Worm (Caenorhabditis elegans): Measurements from ENCODE around the gene F49H6.5.

F49H6.5 gene

ce11 chrV:17066634-17067033 lies 43.6 kb downstream of the F49H6.5 start:
- TF ChIP-seq lim-6 (tag; optimal IDR thresholded peaks at IDR 0.05) (no peak), dve-1 (tag; optimal IDR thresholded peaks at IDR 0.05) (no peak), nhr-232 (tag; optimal IDR thresholded peaks at IDR 0.05) (no peak), Y22D7AL.16 (tag; optimal IDR thresholded peaks at IDR 0.05) (no peak), hlh-30 (tag; optimal IDR thresholded peaks at IDR 0.05; ENCODE audit: insufficient read depth) (no peak), unc-55 (GFP tag; optimal IDR thresholded peaks at IDR 0.05) (no peak), ceh-34 (tag; optimal IDR thresholded peaks at IDR 0.05) (no peak), hlh-13 (GFP tag; optimal IDR thresholded peaks at IDR 0.05) (no peak), odd-2 (tag; optimal IDR thresholded peaks at IDR 0.05) (no peak), zip-5 (tag; optimal IDR thresholded peaks at IDR 0.05) (no peak), T23F11.4 (GFP tag; optimal IDR thresholded peaks at IDR 0.05) (no peak), ref-2 (tag; optimal IDR thresholded peaks at IDR 0.05) (no peak), dmd-4 (tag; optimal IDR thresholded peaks at IDR 0.05; ENCODE audit: borderline replicate concordance) (no peak), ceh-18 (tag; optimal IDR thresholded peaks at IDR 0.05) (no peak), gmeb-2 (tag; optimal IDR thresholded peaks at IDR 0.05) (no peak), C08G9.2 (tag; optimal IDR thresholded peaks at IDR 0.05) (no peak)

- TF ChIP-seq K09A11.1 (tag; optimal IDR thresholded peaks at IDR 0.05; ENCODE audit: insufficient read depth) (no peak), C38D4.7 (GFP tag; optimal IDR thresholded peaks at IDR 0.05) (no peak), hlh-13 (GFP tag; optimal IDR thresholded peaks at IDR 0.05) (no peak), unc-86 (tag; optimal IDR thresholded peaks at IDR 0.05) (no peak), T23F11.4 (GFP tag; optimal IDR thresholded peaks at IDR 0.05) (no peak), gmeb-2 (tag; optimal IDR thresholded peaks at IDR 0.05) (no peak), ets-4 (tag; optimal IDR thresholded peaks at IDR 0.05) (no peak), C08G9.2 (tag; optimal IDR thresholded peaks at IDR 0.05) (no peak), hlh-15 (tag; optimal IDR thresholded peaks at IDR 0.05) (no peak), ahr-1 (tag; optimal IDR thresholded peaks at IDR 0.05) (no peak), fax-1 (tag; optimal IDR thresholded peaks at IDR 0.05) (no peak), ceh-34 (tag; optimal IDR thresholded peaks at IDR 0.05) (no peak), che-1 (tag; optimal IDR thresholded peaks at IDR 0.05) (no peak), K02D7.2 (tag; optimal IDR thresholded peaks at IDR 0.05) (no peak), syd-9 (tag; optimal IDR thresholded peaks at IDR 0.05) (no peak), pax-1 (tag; optimal IDR thresholded peaks at IDR 0.05) (no peak), ceh-45 (GFP tag; IDR thresholded peaks at IDR 0.05) (no peak), ztf-16 (tag; optimal IDR thresholded peaks at IDR 0.05) (no peak), tbx-7 (tag; optimal IDR thresholded peaks at IDR 0.05) (no peak), ceh-30 (tag; optimal IDR thresholded peaks at IDR 0.05) (no peak)
Measured at ce11 chrV:17068839-17069238, 45.8 kb downstream of the F49H6.5 start, which contains the start of gene T05E12.8. Gene T05E12.8, plus strand, starts transcription at chrV:17069139.

- TF ChIP-seq lim-6 (tag; optimal IDR thresholded peaks at IDR 0.05) (no peak), ets-4 (tag; optimal IDR thresholded peaks at IDR 0.05) (no peak), ama-1 (optimal IDR thresholded peaks at IDR 0.05) (no peak), dve-1 (tag; optimal IDR thresholded peaks at IDR 0.05) (no peak), nhr-232 (tag; optimal IDR thresholded peaks at IDR 0.05) (no peak), tbx-7 (tag; optimal IDR thresholded peaks at IDR 0.05) (no peak), nfya-1 (tag; optimal IDR thresholded peaks at IDR 0.05) (no peak), unc-42 (tag; optimal IDR thresholded peaks at IDR 0.05) (no peak), ceh-24 (tag; optimal IDR thresholded peaks at IDR 0.05) (no peak), unc-55 (GFP tag; optimal IDR thresholded peaks at IDR 0.05) (no peak), ahr-1 (tag; optimal IDR thresholded peaks at IDR 0.05) (no peak), eyg-1 (tag; optimal IDR thresholded peaks at IDR 0.05) (no peak)
Measured at ce11 chrV:17071578-17071977, 48.5 kb downstream of the F49H6.5 start, which contains the start of gene srbc-14. Gene srbc-14, minus strand, starts transcription at chrV:17071678.
